Worm (Caenorhabditis elegans) whole organism, L3 larva: ENCODE results near the gene F42C5.6.

ENCODE experiments used
- R02D3.7 ChIP-seq: fragments of 150-350 bp; optimal IDR thresholded peaks from 2 replicates; lab custom pipeline; 2014; ENCODE audit warnings: missing biosample characterization, missing genetic modification characterization
- ceh-9 ChIP-seq: sonication (generic microtip); optimal IDR thresholded peaks from 2 replicates; lab custom pipeline; 2018; ENCODE audit warnings: missing biosample characterization, missing genetic modification characterization
- daf-12 ChIP-seq: fragments of 150-350 bp; optimal IDR thresholded peaks from 2 replicates; lab custom pipeline; 2014; ENCODE audit warnings: missing biosample characterization, missing genetic modification reagents, missing genetic modification characterization
- elt-1 ChIP-seq: fragments of 150-350 bp; optimal IDR thresholded peaks from 2 replicates; lab custom pipeline; 2014; ENCODE audit warnings: missing biosample characterization, missing genetic modification characterization
- elt-2 ChIP-seq: sonication (generic microtip); optimal IDR thresholded peaks from 2 replicates; lab custom pipeline; 2016; ENCODE audit warnings: missing genetic modification reagents, mild to moderate bottlenecking, missing genetic modification characterization, missing compliant biosample characterization
- eor-1 ChIP-seq, 2 experiments: fragments of 150-350 bp; optimal IDR thresholded peaks; 2 replicates each; lab custom pipeline; 2014 to 2018; ENCODE audit warnings: missing biosample characterization in 2 of 2, missing genetic modification characterization in 2 of 2
- lin-39 ChIP-seq: fragments of 150-350 bp; optimal IDR thresholded peaks from 2 replicates; lab custom pipeline; 2018; ENCODE audit warnings: missing biosample characterization, missing genetic modification reagents, missing genetic modification characterization
- nfya-1 ChIP-seq: sonication (generic microtip); optimal IDR thresholded peaks from 2 replicates; lab custom pipeline; 2017; ENCODE audit warnings: missing genetic modification characterization, mild to moderate bottlenecking, missing compliant biosample characterization, antibody characterized with exemption, moderate library complexity; ENCODE audit not compliant: insufficient read depth
- pqm-1 ChIP-seq: fragments of 150-350 bp; optimal IDR thresholded peaks from 2 replicates; lab custom pipeline; 2017; ENCODE audit warnings: missing biosample characterization, missing genetic modification characterization, inconsistent platforms
- unc-62 ChIP-seq: fragments of 150-350 bp; sonication (generic microtip); optimal IDR thresholded peaks from 4 replicates; lab custom pipeline; 2014; ENCODE audit warnings: missing biosample characterization, missing genetic modification reagents, missing genetic modification characterization
- zag-1 ChIP-seq: fragments of 150-350 bp; optimal IDR thresholded peaks from 2 replicates; lab custom pipeline; 2014; ENCODE audit warnings: missing biosample characterization, missing genetic modification characterization
- ztf-4 ChIP-seq: fragments of 150-350 bp; optimal IDR thresholded peaks from 2 replicates; lab custom pipeline; 2014; ENCODE audit warnings: missing biosample characterization, missing genetic modification characterization

Gene F42C5.6

DNA sequence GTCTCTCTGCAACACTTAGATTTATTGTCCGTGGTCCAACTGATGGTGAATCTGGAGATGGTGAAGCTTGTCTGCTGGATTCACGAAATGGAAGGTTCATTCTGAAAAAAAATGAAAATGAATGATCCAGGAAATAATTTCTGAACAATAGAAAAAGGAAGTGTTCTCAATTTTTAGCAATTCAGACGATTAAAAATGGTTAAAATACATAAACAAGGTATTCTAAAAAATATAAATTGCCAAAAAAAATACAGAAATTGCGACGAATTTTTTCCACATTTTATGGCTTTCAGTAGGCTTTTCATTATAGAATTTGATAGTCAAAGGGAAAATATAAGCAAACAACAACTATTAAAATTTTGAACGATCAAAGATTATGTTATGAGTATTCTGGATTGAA lies 45.7 kb downstream of the F42C5.6 start, which contains the start of gene glb-2:
Gene glb-2, minus strand, starts transcription at position 101 of the 400 bp plus-strand sequence.
- TF ChIP-seq ztf-4 (tag; lab: Kevin White, UChicago) = no peak
- TF ChIP-seq lin-39 = no peak
- no peak for TF ChIP-seq daf-12 (tag; lab: Kevin White, UChicago)
- no peak for TF ChIP-seq elt-2 (tag; lab: Kevin White, UChicago)
- TF ChIP-seq elt-1 = no peak
- TF ChIP-seq R02D3.7 (tag; lab: Kevin White, UChicago) = no peak
- no peak for TF ChIP-seq eor-1 (tag; optimal IDR thresholded peaks at IDR 0.05; lab: Kevin White, UChicago)
- no peak for TF ChIP-seq zag-1
- no peak for TF ChIP-seq ceh-9 (tag; lab: Kevin White, UChicago)
- no peak for TF ChIP-seq unc-62

DNA sequence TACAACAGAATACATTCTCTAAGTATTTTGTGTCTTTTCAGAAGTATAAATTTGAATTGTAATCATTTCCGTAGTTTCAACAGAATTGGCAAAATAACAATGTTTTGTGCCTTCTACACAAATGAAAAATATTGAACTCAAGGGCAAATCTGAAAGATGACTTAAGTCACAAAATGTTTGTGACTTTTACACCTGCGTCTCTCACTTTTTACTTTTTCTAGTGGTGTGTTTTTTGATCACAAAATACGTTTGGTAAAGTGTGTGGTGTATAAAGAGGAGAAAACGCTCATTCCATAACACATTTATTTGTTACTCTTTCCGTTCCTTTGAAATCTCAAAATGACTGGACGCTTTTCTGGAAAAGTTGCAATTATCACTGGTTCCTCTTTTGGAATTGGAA lies 48.3 kb downstream of the F42C5.6 start, which contains the start of gene C06E4.3:
Gene C06E4.3, plus strand, starts transcription at position 289 of the 400 bp plus-strand sequence.
- TF ChIP-seq pqm-1 (tag; lab: Kevin White, UChicago) = peak; percentile 48
- TF ChIP-seq nfya-1 (tag; lab: Kevin White, UChicago) = no peak
- TF ChIP-seq lin-39 = no peak
- TF ChIP-seq elt-2 (tag; lab: Kevin White, UChicago) = peak; percentile 30
